Fruit fly (Drosophila melanogaster): ENCODE measurements around the gene UQCR-14L.

DNA sequence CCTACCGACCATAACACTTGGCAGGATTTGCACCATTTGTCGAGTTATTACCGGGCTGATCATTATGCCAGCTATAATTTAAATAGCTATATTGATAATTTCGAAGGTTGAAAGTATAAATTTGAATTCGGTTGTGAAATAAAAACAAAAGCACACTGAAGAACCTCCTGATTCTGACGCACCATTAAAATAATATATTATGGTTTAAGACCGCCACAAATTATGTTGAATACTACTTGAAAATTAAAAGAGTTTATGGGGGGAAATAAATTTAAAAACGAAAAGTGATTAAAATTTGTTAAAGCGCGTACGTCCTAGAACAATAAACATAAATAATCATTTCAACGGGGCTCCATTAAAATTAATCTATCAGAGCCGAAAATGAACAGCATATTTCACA is 10.7 kb downstream of the UQCR-14L start, which contains the start of gene CG12516:
- TF ChIP-seq CG3919 (GFP tag; optimal IDR thresholded peaks at IDR 0.05) (no peak), CG8119 (GFP tag; IDR thresholded peaks at IDR 0.05) (no peak), CG6276 (GFP tag; optimal IDR thresholded peaks at IDR 0.05) (no peak), pdm3 (GFP tag; optimal IDR thresholded peaks at IDR 0.05) (no peak), acj6 (GFP tag; optimal IDR thresholded peaks at IDR 0.05) (no peak), salr (GFP tag; optimal IDR thresholded peaks at IDR 0.05) (no peak), Met (GFP tag; optimal IDR thresholded peaks at IDR 0.05) (no peak), Hr38 (GFP tag; optimal IDR thresholded peaks at IDR 0.05) (no peak), Blimp-1 (GFP tag; optimal IDR thresholded peaks at IDR 0.05) (no peak), ss (GFP tag; optimal IDR thresholded peaks at IDR 0.05) (no peak), Lpt (GFP tag; optimal IDR thresholded peaks at IDR 0.05) (no peak), Sox15 (GFP tag; optimal IDR thresholded peaks at IDR 0.05) (no peak), CG6792 (GFP tag; optimal IDR thresholded peaks at IDR 0.05) (no peak)
